3 worm cellular contexts compared by ENCODE assay signal in the genomic region with DNA sequence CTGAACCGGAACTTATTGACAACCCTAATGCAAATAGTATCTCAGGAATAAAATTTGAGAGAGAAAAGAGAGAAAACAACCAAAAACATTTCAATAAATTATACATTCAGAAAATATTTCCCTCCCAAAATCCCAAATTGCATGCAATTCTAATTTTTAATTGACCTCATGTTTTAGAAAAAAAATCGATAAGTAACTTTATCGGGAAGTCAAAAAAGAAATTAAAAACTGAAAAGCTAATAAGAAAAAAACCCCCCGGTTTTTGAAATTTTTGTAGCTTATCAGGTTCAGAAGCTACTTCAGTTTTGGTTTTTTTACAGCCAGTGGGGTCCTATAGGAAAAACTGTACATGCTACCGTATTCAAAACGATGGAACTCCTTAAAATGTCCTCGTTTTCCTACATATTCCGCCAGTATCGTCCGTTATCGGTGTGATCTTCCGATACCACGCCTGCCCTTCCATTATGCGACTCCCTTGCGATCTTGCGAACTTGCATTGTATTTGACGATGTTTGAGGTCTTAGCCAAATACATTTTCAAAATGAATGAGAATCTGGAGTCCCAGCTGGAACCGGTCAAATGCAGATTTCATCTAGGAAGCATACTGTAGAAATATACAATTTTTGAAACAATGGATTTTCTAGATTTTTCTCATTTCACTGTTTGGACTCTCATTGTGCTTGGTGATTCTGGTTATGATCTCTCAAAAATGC.
TF ChIP-seq lines count a peak whose summit lies in the region.

Gene W03B1.3, minus strand, starts transcription at position 101 of the 713 bp plus-strand sequence.
Gene oac-51, plus strand, starts transcription at position 663 of the 713 bp plus-strand sequence.

TF ChIP-seq in whole organism, L1 larva, 84 proteins besides CTCF, POLR2A, EP300 and RAD21:
- TF ChIP-seq C16A3.4 (tag; optimal IDR thresholded peaks at IDR 0.05; lab: Kevin White, UChicago), result no peak
- peak; percentile 40 for TF ChIP-seq nhr-85 (tag; lab: Kevin White, UChicago)

TF ChIP-seq in whole organism, L4 larva, 104 proteins besides CTCF, POLR2A, EP300 and RAD21:
- peak; percentile 6 for TF ChIP-seq aha-1 (tag; lab: Kevin White, UChicago)
- no peak for TF ChIP-seq ceh-32 (tag; optimal IDR thresholded peaks at IDR 0.05; lab: Kevin White, UChicago; ENCODE audit: poor library complexity)
- TF ChIP-seq mdl-1 (tag; optimal IDR thresholded peaks at IDR 0.05; lab: Kevin White, UChicago), result no peak
- no peak for TF ChIP-seq F10B5.3 (tag; optimal IDR thresholded peaks at IDR 0.05; lab: Kevin White, UChicago)
- no peak for TF ChIP-seq nhr-41 (GFP tag; IDR thresholded peaks at IDR 0.05; lab: Robert Waterston, UW)
- TF ChIP-seq zip-2 (tag; optimal IDR thresholded peaks at IDR 0.05; lab: Kevin White, UChicago), result no peak
- no peak for TF ChIP-seq nhr-48 (tag; optimal IDR thresholded peaks at IDR 0.05; lab: Kevin White, UChicago)

TF ChIP-seq in whole organism, mixed stage, embryonic, 35 proteins besides CTCF, POLR2A, EP300 and RAD21:
- TF ChIP-seq lin-13 (tag; optimal IDR thresholded peaks at IDR 0.05; lab: Kevin White, UChicago) (no peak), elt-1 (tag; optimal IDR thresholded peaks at IDR 0.05; lab: Kevin White, UChicago; ENCODE audit: borderline replicate concordance, insufficient read depth) (peak; percentile 51)

Comparison
In these comparisons a context has a peak if more than half of its experiments do, and no peak if none do; other contexts are left out.
1. Of the 29 proteins assayed by ChIP-seq in both whole organism, L4 larva and whole organism, L1 larva: peak only in whole organism, L4 larva: aha-1; only in whole organism, L1 larva: none; in both: none; in neither: 28.